Fruit fly (Drosophila melanogaster): ENCODE results near the gene Pld3.

DNA sequence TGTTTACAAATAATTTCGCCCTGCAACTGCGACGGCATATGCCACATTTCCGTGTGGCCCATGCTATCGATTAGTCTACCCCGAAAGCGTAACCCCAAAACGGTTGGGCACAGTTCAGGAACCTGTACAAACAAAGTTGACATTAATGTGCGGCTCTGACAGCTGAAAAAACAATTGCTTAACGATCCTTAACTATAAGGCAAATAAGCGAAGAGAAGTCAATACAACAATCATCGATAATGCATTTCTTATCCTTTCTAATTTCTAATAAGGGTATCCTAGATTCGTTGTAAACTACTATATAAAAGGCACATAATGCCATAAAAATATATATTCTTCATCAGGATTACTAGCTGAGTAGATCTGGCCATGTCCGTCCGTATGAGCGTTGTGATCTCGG lies 46.8 kb upstream of the Pld3 start:
- TF ChIP-seq Dll (optimal IDR thresholded peaks at IDR 0.05) (no peak), usp (GFP tag; optimal IDR thresholded peaks at IDR 0.05) (no peak), CG8478 (optimal IDR thresholded peaks at IDR 0.05) (no peak), EcR (GFP tag; optimal IDR thresholded peaks at IDR 0.05) (no peak), pan (optimal IDR thresholded peaks at IDR 0.05) (no peak), psq (optimal IDR thresholded peaks at IDR 0.05) (no peak)
